Worm (Caenorhabditis elegans) whole organism, L2 larva: ENCODE data around the gene lgc-33.

Experiments used
- ZK546.5 ChIP-seq: sonication (generic microtip); optimal IDR thresholded peaks from 2 replicates; lab custom pipeline; 2017; ENCODE audit warnings: missing biosample characterization, missing genetic modification characterization
- ceh-82 ChIP-seq: fragments of 150-350 bp; optimal IDR thresholded peaks from 2 replicates; lab custom pipeline; 2014; ENCODE audit warnings: missing biosample characterization, missing genetic modification characterization
- egl-27 ChIP-seq: sonication (generic microtip); optimal IDR thresholded peaks from 3 replicates; lab custom pipeline; 2017; ENCODE audit warnings: missing biosample characterization, missing genetic modification reagents, missing genetic modification characterization
- elt-1 ChIP-seq: fragments of 150-350 bp; optimal IDR thresholded peaks from 2 replicates; lab custom pipeline; 2014; ENCODE audit warnings: missing biosample characterization, missing genetic modification characterization
- lin-11 ChIP-seq: fragments of 150-350 bp; sonication (generic microtip); optimal IDR thresholded peaks from 2 replicates; lab custom pipeline; 2014; ENCODE audit warnings: missing biosample characterization, missing genetic modification characterization, inconsistent platforms, mixed read lengths
- lsy-2 ChIP-seq, 2 experiments: fragments of 150-350 bp in 1 of 2; sonication (generic microtip) in 1 of 2; optimal IDR thresholded peaks; 2 replicates each; lab custom pipeline; 2014 to 2017; ENCODE audit warnings: missing biosample characterization in 2 of 2, missing genetic modification characterization in 2 of 2
- nhr-11 ChIP-seq: fragments of 150-350 bp; optimal IDR thresholded peaks from 2 replicates; lab custom pipeline; 2014; ENCODE audit warnings: missing biosample characterization, missing genetic modification characterization
- nhr-12 ChIP-seq: fragments of 150-350 bp; optimal IDR thresholded peaks from 2 replicates; lab custom pipeline; 2014; ENCODE audit warnings: missing biosample characterization, missing genetic modification characterization
- nhr-21 ChIP-seq: fragments of 150-350 bp; optimal IDR thresholded peaks from 2 replicates; lab custom pipeline; 2014; ENCODE audit warnings: missing biosample characterization, missing genetic modification characterization
- nhr-25 ChIP-seq: fragments of 150-350 bp; sonication (generic microtip); optimal IDR thresholded peaks from 3 replicates; lab custom pipeline; 2014; ENCODE audit warnings: missing biosample characterization, missing genetic modification characterization
- skn-1 ChIP-seq: sonication (generic microtip); optimal IDR thresholded peaks from 2 replicates; lab custom pipeline; 2017; ENCODE audit warnings: missing biosample characterization, missing genetic modification characterization
- snpc-4 ChIP-seq: fragments of 150-350 bp; optimal IDR thresholded peaks from 2 replicates; lab custom pipeline; 2014; ENCODE audit warnings: missing biosample characterization, missing genetic modification characterization
- unc-62 ChIP-seq: fragments of 150-350 bp; optimal IDR thresholded peaks from 2 replicates; lab custom pipeline; 2014; ENCODE audit warnings: missing biosample characterization, missing genetic modification reagents, missing genetic modification characterization
- zag-1 ChIP-seq: fragments of 150-350 bp; optimal IDR thresholded peaks from 2 replicates; lab custom pipeline; 2014; ENCODE audit warnings: missing biosample characterization, missing genetic modification characterization

ce11 chrIV:830262-830960 is 14.9 kb upstream of the lgc-33 start:
- TF ChIP-seq lin-11 (no peak), skn-1 (no peak), unc-62 (GFP tag; lab: Kevin White, UChicago) (no peak), nhr-21 (no peak), nhr-12 (tag; lab: Kevin White, UChicago) (no peak), snpc-4 (tag; lab: Kevin White, UChicago) (no peak), ZK546.5 (tag; lab: Kevin White, UChicago) (no peak), lsy-2 (tag; optimal IDR thresholded peaks at IDR 0.05; lab: Kevin White, UChicago) (no peak), nhr-25 (no peak), egl-27 (tag; lab: Kevin White, UChicago) (no peak), ceh-82 (no peak), elt-1 (tag; lab: Kevin White, UChicago) (no peak), nhr-11 (tag; lab: Kevin White, UChicago) (no peak), zag-1 (tag; lab: Kevin White, UChicago) (no peak)
